Worm (Caenorhabditis elegans): Measurements from ENCODE around the gene F44E2.10.
A peak's percentile ranks its signal among the peaks of the same experiment; 100 is the strongest.

F44E2.10 gene

ce11 chrIII:8809245-8809971 is 21.5 kb downstream of the F44E2.10 start, which contains the start of gene prx-19 (continued):
- no peak for TF ChIP-seq cnd-1 (tag; optimal IDR thresholded peaks at IDR 0.05)

- TF ChIP-seq nhr-28 (tag; optimal IDR thresholded peaks at IDR 0.05) (no peak), ham-2 (GFP tag; optimal IDR thresholded peaks at IDR 0.05) (no peak), nhr-2 (tag; optimal IDR thresholded peaks at IDR 0.05) (no peak), nhr-237 (tag; optimal IDR thresholded peaks at IDR 0.05) (no peak), hlh-1 (tag; optimal IDR thresholded peaks at IDR 0.05) (no peak), ztf-11 (tag; optimal IDR thresholded peaks at IDR 0.05) (no peak), sptf-1 (tag; optimal IDR thresholded peaks at IDR 0.05) (no peak), ceh-83 (GFP tag; optimal IDR thresholded peaks at IDR 0.05) (no peak), nhr-76 (tag; optimal IDR thresholded peaks at IDR 0.05) (no peak)
These were observed 23.7 kb downstream of the F44E2.10 start, which contains the start of gene F54F2.7 for ce11 chrIII:8807246-8807645. Gene F54F2.7 (minus strand): TSS chrIII:8807346.

- TF ChIP-seq cnd-1 (tag; optimal IDR thresholded peaks at IDR 0.05) (no peak), pha-4 (tag; optimal IDR thresholded peaks at IDR 0.05) (no peak), nhr-12 (tag; optimal IDR thresholded peaks at IDR 0.05) (no peak), ceh-83 (GFP tag; optimal IDR thresholded peaks at IDR 0.05) (peak; percentile 43), drap-1 (GFP tag; optimal IDR thresholded peaks at IDR 0.05) (no peak), blmp-1 (tag; optimal IDR thresholded peaks at IDR 0.05) (no peak), lsy-2 (tag; optimal IDR thresholded peaks at IDR 0.05) (no peak), elt-1 (tag; optimal IDR thresholded peaks at IDR 0.05; ENCODE audit: borderline replicate concordance, insufficient read depth) (no peak)
These were observed 25.1 kb downstream of the F44E2.10 start for ce11 chrIII:8805815-8806214.

- TF ChIP-seq nhr-28 (tag; optimal IDR thresholded peaks at IDR 0.05) = peak; percentile 11
- peak; percentile 96 for TF ChIP-seq ces-1 (GFP tag; optimal IDR thresholded peaks at IDR 0.05)
- peak; percentile 39 for TF ChIP-seq zip-8 (tag; optimal IDR thresholded peaks at IDR 0.05)
- TF ChIP-seq ceh-83 (GFP tag; optimal IDR thresholded peaks at IDR 0.05) = no peak
- no peak for TF ChIP-seq lin-13 (tag; optimal IDR thresholded peaks at IDR 0.05)
- peak; percentile 93 for TF ChIP-seq elt-3 (tag; optimal IDR thresholded peaks at IDR 0.05)
- TF ChIP-seq blmp-1 (tag; optimal IDR thresholded peaks at IDR 0.05) = no peak
- TF ChIP-seq ceh-39 (tag; optimal IDR thresholded peaks at IDR 0.05) = peak; percentile 93
- TF ChIP-seq pha-4 (tag; optimal IDR thresholded peaks at IDR 0.05) = peak; percentile 89
- TF ChIP-seq lsy-2 (tag; optimal IDR thresholded peaks at IDR 0.05) = peak; percentile 85
- TF ChIP-seq ham-2 (GFP tag; optimal IDR thresholded peaks at IDR 0.05) = peak; percentile 99
- peak; percentile 98 for TF ChIP-seq mep-1 (tag; optimal IDR thresholded peaks at IDR 0.05)
- peak; percentile 57 for TF ChIP-seq unc-39 (tag; optimal IDR thresholded peaks at IDR 0.05)
- TF ChIP-seq sem-2 (GFP tag; optimal IDR thresholded peaks at IDR 0.05) = no peak
- peak; percentile 69 for TF ChIP-seq cnd-1 (tag; optimal IDR thresholded peaks at IDR 0.05)
- peak; percentile 47 for TF ChIP-seq ceh-43 (GFP tag; optimal IDR thresholded peaks at IDR 0.05)
- peak; percentile 86 for TF ChIP-seq drap-1 (GFP tag; optimal IDR thresholded peaks at IDR 0.05)
- TF ChIP-seq nhr-2 (tag; optimal IDR thresholded peaks at IDR 0.05) = peak; percentile 97
- TF ChIP-seq mab-5 (tag; optimal IDR thresholded peaks at IDR 0.05) = peak; percentile 74
- peak; percentile 86 for TF ChIP-seq mls-2 (tag; optimal IDR thresholded peaks at IDR 0.05)
- peak; percentile 97 for TF ChIP-seq hlh-1 (tag; optimal IDR thresholded peaks at IDR 0.05)
- TF ChIP-seq unc-62 (GFP tag; optimal IDR thresholded peaks at IDR 0.05) = peak; percentile 99
- peak; percentile 55 for TF ChIP-seq M03D4.4 (tag; optimal IDR thresholded peaks at IDR 0.05)
- peak; percentile 97 for TF ChIP-seq unc-120 (tag; optimal IDR thresholded peaks at IDR 0.05; ENCODE audit: poor library complexity, severe bottlenecking)
- TF ChIP-seq snpc-4 (tag; optimal IDR thresholded peaks at IDR 0.05) = no peak
- TF ChIP-seq lin-32 (GFP tag; optimal IDR thresholded peaks at IDR 0.05) = peak; percentile 31
- peak; percentile 97 for TF ChIP-seq nhr-237 (tag; optimal IDR thresholded peaks at IDR 0.05)
- no peak for TF ChIP-seq flh-1 (GFP tag; optimal IDR thresholded peaks at IDR 0.05)
- TF ChIP-seq sptf-1 (tag; optimal IDR thresholded peaks at IDR 0.05) = peak; percentile 63
- peak; percentile 65 for TF ChIP-seq tbx-8 (GFP tag; optimal IDR thresholded peaks at IDR 0.05)
- TF ChIP-seq bed-3 (GFP tag; optimal IDR thresholded peaks at IDR 0.05) = peak; percentile 48
- peak; percentile 89 for TF ChIP-seq ztf-11 (tag; optimal IDR thresholded peaks at IDR 0.05)
- no peak for TF ChIP-seq nhr-12 (tag; optimal IDR thresholded peaks at IDR 0.05)
- no peak for TF ChIP-seq nhr-76 (tag; optimal IDR thresholded peaks at IDR 0.05)
- TF ChIP-seq elt-1 (tag; optimal IDR thresholded peaks at IDR 0.05; ENCODE audit: borderline replicate concordance, insufficient read depth) = peak; percentile 25
These were observed 28.8 kb downstream of the F44E2.10 start for ce11 chrIII:8801864-8802818.
